Fruit fly (Drosophila melanogaster) S2 (cell line): ENCODE data around the gene CG16903.

Experiments
- CG8478 ChIP-seq: fragments of >200 bp; optimal IDR thresholded peaks from 2 replicates; lab custom pipeline; 2018
- CTCF ChIP-seq, 2 experiments: fragments of >200 bp; optimal IDR thresholded peaks; 2 replicates each; lab custom pipeline; 2018

DNA sequence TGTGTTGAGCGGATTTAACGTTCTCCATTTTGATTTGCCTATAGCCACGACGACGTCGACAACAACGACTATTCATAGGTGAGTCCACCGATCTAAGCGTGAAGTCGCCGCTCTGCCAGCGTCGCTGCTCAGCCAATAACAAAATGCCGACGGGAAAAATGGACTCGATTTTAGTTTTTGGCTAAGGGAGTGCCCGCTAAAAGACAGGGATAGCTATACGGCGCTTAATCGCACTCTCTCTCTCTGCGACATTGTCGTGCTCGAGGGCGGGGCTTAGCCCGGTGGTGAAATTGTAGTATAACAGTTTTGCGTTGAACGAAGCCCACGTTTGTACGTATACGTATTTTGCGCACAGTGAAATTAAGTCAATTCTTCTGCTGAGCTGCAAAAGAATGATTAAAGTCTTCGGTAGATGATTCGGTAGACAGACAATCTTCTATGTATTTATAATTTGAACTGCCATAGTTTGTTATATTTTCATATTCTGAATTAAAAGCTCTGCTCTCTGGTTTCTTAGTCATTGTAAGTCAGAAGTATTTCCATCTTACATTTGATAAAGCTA, 45.4 kb upstream of the CG16903 start:
- no peak for TF ChIP-seq CG8478
- peak in 1 of 2 experiments; percentile 48 for TF ChIP-seq CTCF (optimal IDR thresholded peaks at IDR 0.05; lab: Kevin White, UChicago)
